Worm (Caenorhabditis elegans) whole organism, mixed stage, embryonic: Measurements from ENCODE around the gene fkb-3.

ENCODE experiments used
- ceh-39 ChIP-seq: fragments of 150-350 bp; optimal IDR thresholded peaks from 2 replicates; lab custom pipeline; 2014; ENCODE audit warnings: missing biosample characterization, missing genetic modification characterization
- lin-13 ChIP-seq: fragments of 150-350 bp; optimal IDR thresholded peaks from 2 replicates; lab custom pipeline; 2014; ENCODE audit warnings: missing biosample characterization, missing genetic modification characterization
- sptf-1 ChIP-seq: sonication (generic microtip); optimal IDR thresholded peaks from 2 replicates; lab custom pipeline; 2017; ENCODE audit warnings: mild to moderate bottlenecking, missing genetic modification characterization, moderate library complexity, missing compliant biosample characterization
- unc-39 ChIP-seq: fragments of 150-350 bp; optimal IDR thresholded peaks from 2 replicates; lab custom pipeline; 2014; ENCODE audit warnings: missing biosample characterization, missing genetic modification characterization
- ztf-11 ChIP-seq: fragments of 150-350 bp; optimal IDR thresholded peaks from 2 replicates; lab custom pipeline; 2014; ENCODE audit warnings: missing biosample characterization, missing genetic modification characterization

DNA sequence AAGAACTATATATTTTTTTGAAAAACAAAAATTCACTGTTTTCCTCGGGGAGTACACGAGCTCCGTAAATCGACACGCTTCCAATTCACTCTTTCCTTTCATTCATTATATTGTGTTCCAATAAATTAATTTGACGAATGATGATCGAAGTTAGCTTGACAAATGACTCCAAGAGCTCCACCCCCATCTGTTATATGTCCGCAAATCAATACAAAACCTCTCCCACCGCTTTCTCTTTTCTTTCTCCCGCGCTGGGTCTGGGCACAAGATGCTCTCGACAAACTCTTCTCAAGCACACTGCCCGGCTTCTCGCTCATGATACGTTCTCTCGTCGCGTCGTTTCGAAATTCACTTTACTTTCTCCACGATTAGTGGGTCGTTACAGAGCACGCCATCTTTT, 1.1 kb upstream of the fkb-3 start, which contains the start of gene C13F10.1:
- TF ChIP-seq lin-13 (tag; lab: Kevin White, UChicago): no peak
- TF ChIP-seq ztf-11 (tag; lab: Kevin White, UChicago): no peak
- TF ChIP-seq ceh-39 (tag; lab: Kevin White, UChicago): no peak
- no peak for TF ChIP-seq unc-39
- TF ChIP-seq sptf-1 (tag; lab: Kevin White, UChicago): no peak
